Fruit fly (Drosophila melanogaster): ENCODE data around the gene CG43057.

Gene CG43057

DNA sequence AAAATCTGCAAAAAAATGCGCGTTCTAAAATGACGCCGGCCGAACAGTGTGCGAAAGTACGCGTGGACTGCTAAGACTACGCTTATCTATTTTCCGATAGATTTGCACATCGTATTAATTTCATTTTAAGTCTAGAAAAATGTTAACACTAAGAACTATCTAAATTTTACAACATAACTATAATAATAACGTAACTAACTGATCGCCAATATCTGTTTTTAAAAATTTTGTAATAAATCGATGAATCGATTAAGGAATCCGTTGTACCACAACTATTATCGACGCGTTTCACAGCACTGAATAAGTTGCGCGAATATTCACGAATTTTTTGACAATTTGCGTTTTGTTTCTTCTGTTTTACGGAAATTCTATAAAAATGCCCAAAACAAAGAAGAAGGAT is 32.7 kb downstream of the CG43057 start, which contains the start of gene Ssb-c31a (continued):
- TF ChIP-seq yki (optimal IDR thresholded peaks at IDR 0.05) = no peak
- peak; percentile 15 for TF ChIP-seq CG4820 (GFP tag; optimal IDR thresholded peaks at IDR 0.05)
- TF ChIP-seq CG32772 (GFP tag; IDR thresholded peaks at IDR 0.05) = no peak
- peak; percentile 35; the same call in 1 of the 2 replicates for TF ChIP-seq Ptx1 (GFP tag; IDR thresholded peaks at IDR 0.05)
- no peak for TF ChIP-seq org-1 (GFP tag; optimal IDR thresholded peaks at IDR 0.05)
- peak; percentile 2 for TF ChIP-seq MESR4 (GFP tag; optimal IDR thresholded peaks at IDR 0.05)
- TF ChIP-seq Dp (GFP tag; optimal IDR thresholded peaks at IDR 0.05) = peak; percentile 68
- peak; percentile 73 for TF ChIP-seq lbe (GFP tag; optimal IDR thresholded peaks at IDR 0.05)
- TF ChIP-seq CTCF (GFP tag; optimal IDR thresholded peaks at IDR 0.05) = no peak
- TF ChIP-seq CG14710 (tag; optimal IDR thresholded peaks at IDR 0.05) = peak; percentile 71
- TF ChIP-seq E2f1 (GFP tag; IDR thresholded peaks at IDR 0.05) = no peak
- peak; percentile 11 for TF ChIP-seq Fer3 (tag; optimal IDR thresholded peaks at IDR 0.05)
- no peak for TF ChIP-seq CG5180 (GFP tag; optimal IDR thresholded peaks at IDR 0.05)
- no peak for TF ChIP-seq fu2 (GFP tag; optimal IDR thresholded peaks at IDR 0.05)
- TF ChIP-seq Lhr (GFP tag; optimal IDR thresholded peaks at IDR 0.05) = no peak
- no peak for TF ChIP-seq pan (optimal IDR thresholded peaks at IDR 0.05)
- TF ChIP-seq pan (GFP tag; optimal IDR thresholded peaks at IDR 0.05 in 1 of 2, IDR thresholded peaks at IDR 0.05 in 1 of 2) = no peak
- peak; percentile 36 for TF ChIP-seq p53 (GFP tag; optimal IDR thresholded peaks at IDR 0.05)
- no peak for TF ChIP-seq HmgD (GFP tag; optimal IDR thresholded peaks at IDR 0.05)
- peak; percentile 80 for TF ChIP-seq unc-4 (GFP tag; IDR thresholded peaks at IDR 0.05; ENCODE audit: partially characterized antibody)
- peak; percentile 23 for TF ChIP-seq CG1529 (GFP tag; optimal IDR thresholded peaks at IDR 0.05)
- no peak for TF ChIP-seq Elba2 (GFP tag; optimal IDR thresholded peaks at IDR 0.05)
- peak; percentile 59; the same call in 2 of the 3 replicates for TF ChIP-seq CG17361 (GFP tag; IDR thresholded peaks at IDR 0.05)
- TF ChIP-seq HmgZ (tag; optimal IDR thresholded peaks at IDR 0.05) = peak; percentile 78
- TF ChIP-seq CG10979 (tag; optimal IDR thresholded peaks at IDR 0.05) = peak; percentile 32
- TF ChIP-seq CG10267 (tag; optimal IDR thresholded peaks at IDR 0.05) = peak; percentile 99
- no peak for TF ChIP-seq Vsx1 (GFP tag; optimal IDR thresholded peaks at IDR 0.05)
- no peak for TF ChIP-seq sr (GFP tag; IDR thresholded peaks at IDR 0.05)
- TF ChIP-seq Gug (GFP tag; IDR thresholded peaks at IDR 0.05) = no peak
- peak; percentile 58 for TF ChIP-seq pzg (GFP tag; optimal IDR thresholded peaks at IDR 0.05)
- TF ChIP-seq ewg (GFP tag; optimal IDR thresholded peaks at IDR 0.05) = peak; percentile 24
- no peak for TF ChIP-seq ase (GFP tag; IDR thresholded peaks at IDR 0.05)
- TF ChIP-seq al (GFP tag; IDR thresholded peaks at IDR 0.05) = peak; percentile 42; the same call in 1 of the 2 replicates
- TF ChIP-seq Ssrp (tag; optimal IDR thresholded peaks at IDR 0.05) = peak; percentile 15
- no peak for TF ChIP-seq wdn (GFP tag; IDR thresholded peaks at IDR 0.05)
- peak; percentile 35 for TF ChIP-seq CG1602 (GFP tag; optimal IDR thresholded peaks at IDR 0.05)
- no peak; the same call in 1 of the 2 replicates for TF ChIP-seq vvl (GFP tag; IDR thresholded peaks at IDR 0.05)
- peak; percentile 30; the same call in 1 of the 2 replicates for TF ChIP-seq CG10366 (GFP tag; IDR thresholded peaks at IDR 0.05)
- no peak for TF ChIP-seq CG10321 (GFP tag; IDR thresholded peaks at IDR 0.05)
- peak; percentile 70 for TF ChIP-seq CG15479 (GFP tag; optimal IDR thresholded peaks at IDR 0.05)
- peak; percentile 53 for TF ChIP-seq CG2678 (tag; optimal IDR thresholded peaks at IDR 0.05)
- TF ChIP-seq CG6813 (GFP tag; optimal IDR thresholded peaks at IDR 0.05) = no peak
- TF ChIP-seq CG4282 (GFP tag; optimal IDR thresholded peaks at IDR 0.05) = no peak
- TF ChIP-seq CG31388 (GFP tag; optimal IDR thresholded peaks at IDR 0.05) = no peak
- peak; percentile 9 for TF ChIP-seq cg (GFP tag; optimal IDR thresholded peaks at IDR 0.05)
- TF ChIP-seq CG10147 (GFP tag; optimal IDR thresholded peaks at IDR 0.05) = peak; percentile 61
- peak; percentile 44 for TF ChIP-seq Dip3 (GFP tag; optimal IDR thresholded peaks at IDR 0.05)
- TF ChIP-seq CG18011 (GFP tag; optimal IDR thresholded peaks at IDR 0.05) = peak; percentile 20
- peak; percentile 35 for TF ChIP-seq nom (GFP tag; optimal IDR thresholded peaks at IDR 0.05)
- peak; percentile 25 for TF ChIP-seq slp2 (GFP tag; optimal IDR thresholded peaks at IDR 0.05)
- peak; percentile 6 for TF ChIP-seq CG10654 (GFP tag; optimal IDR thresholded peaks at IDR 0.05)
- TF ChIP-seq Hr3 (GFP tag; optimal IDR thresholded peaks at IDR 0.05) = peak; percentile 18

Measured in whole organism, embryonic.